Worm (Caenorhabditis elegans): ENCODE results near the gene lmtr-2.

Gene lmtr-2

DNA sequence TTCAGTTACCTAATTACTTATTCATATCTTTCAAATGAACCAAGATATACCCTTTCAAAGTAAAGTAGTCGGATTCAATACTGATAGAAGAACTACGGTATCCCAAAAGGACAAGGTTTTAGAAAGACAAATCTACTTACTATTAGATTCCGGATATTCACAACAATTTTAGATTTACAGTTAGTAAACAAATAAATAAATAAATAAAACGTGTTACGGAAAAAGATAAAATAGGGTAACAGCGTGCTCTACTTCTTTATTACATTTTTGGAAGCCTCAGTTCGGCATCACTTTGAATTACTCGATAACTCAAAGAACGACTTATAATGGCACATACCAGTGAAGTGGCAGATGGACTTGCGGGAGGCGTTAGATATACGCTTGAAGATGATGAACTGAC is 5.9 kb downstream of the lmtr-2 start, which contains the start of gene Y97E10AR.8:
Gene Y97E10AR.8, plus strand, starts transcription at position 301 of the 400 bp plus-strand sequence.
- TF ChIP-seq saeg-2 (GFP tag; IDR thresholded peaks at IDR 0.05) (no peak), fkh-10 (GFP tag; optimal IDR thresholded peaks at IDR 0.05) (no peak), snpc-4 (tag; optimal IDR thresholded peaks at IDR 0.05) (no peak)

DNA sequence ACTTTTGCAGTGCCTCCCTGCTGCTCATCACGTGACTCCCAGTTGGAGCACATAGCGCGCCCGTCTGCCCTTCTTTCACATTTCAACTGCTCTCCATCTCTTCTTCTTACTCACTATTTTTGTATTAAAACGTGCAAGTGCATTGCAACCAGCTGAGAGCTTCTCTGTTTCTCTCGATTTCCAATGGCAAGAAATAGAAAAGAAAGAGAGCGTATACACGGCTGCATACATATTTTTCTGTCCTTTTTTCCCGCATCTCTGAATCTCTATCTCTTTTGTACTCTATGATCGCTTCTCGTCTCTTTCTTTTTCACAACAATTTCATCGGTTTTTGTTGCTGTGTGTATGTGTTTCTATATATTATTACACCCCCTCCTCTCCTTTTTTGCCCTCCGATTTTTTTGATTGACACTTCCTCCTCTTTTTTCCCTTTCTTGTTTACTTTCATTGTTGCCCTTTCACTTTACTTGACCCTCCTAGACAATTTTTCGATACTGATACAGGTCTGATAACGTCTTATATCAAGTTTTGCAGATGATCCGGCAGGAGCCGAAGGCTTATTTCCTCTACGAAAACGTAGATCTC is 9.9 kb downstream of the lmtr-2 start, which contains the start of gene Y97E10AR.1:
Gene Y97E10AR.1, plus strand, starts transcription at position 535 of the 585 bp plus-strand sequence.
- no peak for TF ChIP-seq ZK546.5 (tag; optimal IDR thresholded peaks at IDR 0.05)
- TF ChIP-seq unc-130 (GFP tag; optimal IDR thresholded peaks at IDR 0.05), result no peak
- no peak for TF ChIP-seq nhr-76 (tag; optimal IDR thresholded peaks at IDR 0.05)
- peak; percentile 63 for TF ChIP-seq pqm-1 (tag; optimal IDR thresholded peaks at IDR 0.05)
- TF ChIP-seq rbr-2 (tag; optimal IDR thresholded peaks at IDR 0.05), result no peak
- peak in 1 of 2 experiments; percentile 78 for TF ChIP-seq hif-1 (tag; optimal IDR thresholded peaks at IDR 0.05)
- TF ChIP-seq F49E8.2 (tag; optimal IDR thresholded peaks at IDR 0.05; ENCODE audit: borderline replicate concordance), result no peak
- TF ChIP-seq aha-1 (tag), result peak; percentile 99
- TF ChIP-seq egl-43 (GFP tag; IDR thresholded peaks at IDR 0.05), result no peak
- no peak for TF ChIP-seq lin-15B (tag; optimal IDR thresholded peaks at IDR 0.05)
- no peak for TF ChIP-seq lin-39 (tag; optimal IDR thresholded peaks at IDR 0.05)
- TF ChIP-seq mxl-3 (GFP tag; optimal IDR thresholded peaks at IDR 0.05), result peak; percentile 75
- TF ChIP-seq pha-4 (GFP tag; IDR thresholded peaks at IDR 0.05), result peak; percentile 56; the same call in 1 of the 2 replicates
- peak; percentile 39 for TF ChIP-seq pha-4 (tag; optimal IDR thresholded peaks at IDR 0.05)
- TF ChIP-seq daf-16 (GFP tag; optimal IDR thresholded peaks at IDR 0.05), result peak in 1 of 2 experiments; percentile 75
- peak; percentile 87 for TF ChIP-seq daf-16 (tag; optimal IDR thresholded peaks at IDR 0.05)
- no peak for TF ChIP-seq zag-1 (tag; optimal IDR thresholded peaks at IDR 0.05)
- TF ChIP-seq T26A8.4 (GFP tag; IDR thresholded peaks at IDR 0.05), result 0 out of 2 replicates have a peak, but pooled peaks have one; percentile 39
- TF ChIP-seq nhr-42 (GFP tag; IDR thresholded peaks at IDR 0.05), result no peak
- no peak for TF ChIP-seq lin-38 (GFP tag; IDR thresholded peaks at IDR 0.05)
- TF ChIP-seq Y75B8A.6 (GFP tag; IDR thresholded peaks at IDR 0.05), result no peak
- no peak for TF ChIP-seq lin-13 (GFP tag; optimal IDR thresholded peaks at IDR 0.05)
- peak; percentile 34 for TF ChIP-seq F37D6.2 (tag; optimal IDR thresholded peaks at IDR 0.05)
- TF ChIP-seq ztf-11 (tag; optimal IDR thresholded peaks at IDR 0.05), result no peak
- peak; percentile 74 for TF ChIP-seq T20F7.1 (GFP tag; optimal IDR thresholded peaks at IDR 0.05)
- TF ChIP-seq set-16 (GFP tag; IDR thresholded peaks at IDR 0.05), result no peak
- peak; percentile 95 for TF ChIP-seq hlh-30 (tag; optimal IDR thresholded peaks at IDR 0.05; ENCODE audit: insufficient read depth)
- no peak for TF ChIP-seq ceh-32 (tag; optimal IDR thresholded peaks at IDR 0.05; ENCODE audit: poor library complexity)
- TF ChIP-seq fkh-10 (GFP tag; optimal IDR thresholded peaks at IDR 0.05), result peak; percentile 39
- TF ChIP-seq hmg-1.1 (GFP tag; IDR thresholded peaks at IDR 0.05), result peak; percentile 85
- peak; percentile 46 for TF ChIP-seq jun-1 (tag; optimal IDR thresholded peaks at IDR 0.05)
- no peak for TF ChIP-seq snpc-4 (tag; optimal IDR thresholded peaks at IDR 0.05)
- no peak for TF ChIP-seq unc-39 (tag; optimal IDR thresholded peaks at IDR 0.05)
- no peak for TF ChIP-seq egl-27 (tag; optimal IDR thresholded peaks at IDR 0.05)
- peak; percentile 86 for TF ChIP-seq gei-8 (GFP tag; optimal IDR thresholded peaks at IDR 0.05)
- peak in 1 of 2 experiments; percentile 99 for TF ChIP-seq unc-62 (GFP tag; optimal IDR thresholded peaks at IDR 0.05 in 1 of 2)
- peak; percentile 37 for TF ChIP-seq unc-62 (tag; optimal IDR thresholded peaks at IDR 0.05)
- peak; percentile 85 for TF ChIP-seq nhr-28 (tag; optimal IDR thresholded peaks at IDR 0.05)
- TF ChIP-seq nhr-11 (tag; optimal IDR thresholded peaks at IDR 0.05), result peak; percentile 58
- peak; percentile 73 for TF ChIP-seq dve-1 (tag; optimal IDR thresholded peaks at IDR 0.05; ENCODE audit: insufficient read depth)
- no peak for TF ChIP-seq nhr-25 (tag; optimal IDR thresholded peaks at IDR 0.05; ENCODE audit: borderline replicate concordance, insufficient read depth)
- TF ChIP-seq dmd-8 (GFP tag; IDR thresholded peaks at IDR 0.05), result no peak
- no peak for TF ChIP-seq F26F4.8 (GFP tag; conservative IDR thresholded peaks at IDR 0.05)
- peak; percentile 42 for TF ChIP-seq mes-2 (tag; optimal IDR thresholded peaks at IDR 0.05; ENCODE audit: poor library complexity, severe bottlenecking)
- TF ChIP-seq mdl-1 (tag; optimal IDR thresholded peaks at IDR 0.05), result peak in 1 of 2 experiments; percentile 86
- TF ChIP-seq nhr-237 (tag; optimal IDR thresholded peaks at IDR 0.05), result no peak
- no peak for TF ChIP-seq aly-2 (tag; optimal IDR thresholded peaks at IDR 0.05)
- TF ChIP-seq ztf-7 (tag; optimal IDR thresholded peaks at IDR 0.05), result no peak

Measured in whole organism, L4 larva.